Worm (Caenorhabditis elegans): ENCODE results near the gene slcr-46.3.

ce11 chrV:9679166-9679565 lies 44.7 kb downstream of the slcr-46.3 start, which contains the start of gene ZK287.9:
- no peak for TF ChIP-seq dao-5 (tag; optimal IDR thresholded peaks at IDR 0.05)
- no peak for TF ChIP-seq him-1 (tag; optimal IDR thresholded peaks at IDR 0.05)
